Fruit fly (Drosophila melanogaster) S2 (cell line): ENCODE data around the gene Abd-B.

Experiments
- CG8478 ChIP-seq: fragments of >200 bp; optimal IDR thresholded peaks from 2 replicates; lab custom pipeline; 2018
- CTCF ChIP-seq, 2 experiments: fragments of >200 bp; optimal IDR thresholded peaks; 2 replicates each; lab custom pipeline; 2018

DNA sequence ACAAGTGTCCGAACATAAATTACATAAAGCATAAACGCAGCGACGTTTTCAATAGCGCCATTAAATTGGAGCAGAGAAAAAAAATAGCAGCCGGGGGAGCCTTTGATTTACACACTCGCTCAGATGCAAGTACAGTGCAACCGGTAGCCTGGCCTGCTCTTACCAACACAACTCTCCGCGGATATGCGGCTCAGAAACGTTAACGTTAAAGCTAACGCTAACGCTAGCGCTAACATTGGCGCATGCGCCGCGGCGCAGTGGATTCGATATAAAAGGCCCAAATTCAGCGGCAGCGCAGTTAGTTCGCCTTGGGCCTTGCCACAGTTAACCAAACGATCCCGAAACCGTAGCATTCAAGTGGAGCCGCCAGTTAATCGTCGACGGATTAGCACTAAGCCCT is 42.2 kb upstream of the Abd-B start, which contains the start of gene Pxd:
- TF ChIP-seq CTCF (optimal IDR thresholded peaks at IDR 0.05; lab: Kevin White, UChicago) (no peak), CG8478 (lab: Kevin White, UChicago) (no peak)
